Worm (Caenorhabditis elegans): ENCODE measurements around the gene aat-1.

aat-1 gene

DNA sequence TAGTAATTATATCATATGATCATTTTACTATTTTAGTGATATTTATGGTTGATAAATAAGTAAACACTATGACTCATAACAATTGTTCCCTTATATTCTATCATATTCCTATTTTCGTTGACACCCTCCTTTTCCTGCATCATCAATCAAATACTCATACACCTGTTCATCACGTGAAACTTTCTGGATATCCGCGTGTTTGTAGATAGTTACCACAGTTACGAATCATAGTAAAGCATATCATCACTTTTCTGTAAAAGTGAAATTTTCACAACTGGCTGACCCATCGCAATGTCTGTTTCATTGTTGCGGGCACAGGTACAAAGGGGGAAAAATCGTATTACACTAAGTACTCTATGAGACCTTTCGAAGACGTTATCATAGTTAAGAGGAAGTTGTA is 32.4 kb upstream of the aat-1 start:
- TF ChIP-seq ceh-39 (tag; optimal IDR thresholded peaks at IDR 0.05), result no peak
- TF ChIP-seq nhr-2 (tag; optimal IDR thresholded peaks at IDR 0.05), result no peak
- TF ChIP-seq unc-120 (tag; optimal IDR thresholded peaks at IDR 0.05; ENCODE audit: poor library complexity, severe bottlenecking), result no peak
- no peak for TF ChIP-seq flh-1 (GFP tag; optimal IDR thresholded peaks at IDR 0.05)
- TF ChIP-seq nhr-12 (tag; optimal IDR thresholded peaks at IDR 0.05), result no peak
- no peak for TF ChIP-seq snpc-4 (tag; optimal IDR thresholded peaks at IDR 0.05)
- no peak for TF ChIP-seq unc-62 (GFP tag; optimal IDR thresholded peaks at IDR 0.05)
- TF ChIP-seq M03D4.4 (tag; optimal IDR thresholded peaks at IDR 0.05), result no peak
- TF ChIP-seq mep-1 (tag; optimal IDR thresholded peaks at IDR 0.05), result no peak
- TF ChIP-seq ces-1 (GFP tag; optimal IDR thresholded peaks at IDR 0.05), result no peak

DNA sequence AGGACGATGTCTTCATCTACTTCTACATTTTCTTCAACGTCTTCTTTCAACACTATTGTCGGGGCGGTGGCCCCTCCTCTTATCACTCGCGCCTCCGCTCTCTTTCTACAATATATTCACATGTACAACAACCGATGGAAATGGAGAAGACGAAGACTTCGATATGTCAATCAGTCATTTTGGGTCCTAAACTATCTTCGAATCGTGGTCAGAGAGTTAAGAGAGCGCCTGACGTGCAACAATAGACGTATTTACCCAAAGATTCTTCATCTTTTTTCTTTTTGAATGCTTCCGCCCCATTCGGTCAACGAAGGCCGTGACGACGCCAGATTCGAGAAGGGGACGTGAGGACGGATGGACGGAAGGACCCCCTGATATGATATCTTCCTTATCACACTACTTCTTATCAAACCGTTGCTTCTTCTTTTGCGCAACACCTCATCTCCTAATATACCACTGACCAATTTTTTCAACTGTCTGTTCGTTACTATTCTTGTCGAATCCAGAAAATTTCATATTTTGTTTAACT is 31.5 kb upstream of the aat-1 start:
- no peak for TF ChIP-seq nhr-28 (tag; optimal IDR thresholded peaks at IDR 0.05)
- TF ChIP-seq nhr-237 (tag; optimal IDR thresholded peaks at IDR 0.05), result no peak
- no peak for TF ChIP-seq nhr-76 (tag; optimal IDR thresholded peaks at IDR 0.05)
- no peak for TF ChIP-seq ham-2 (GFP tag; optimal IDR thresholded peaks at IDR 0.05)
- TF ChIP-seq tbx-8 (GFP tag; optimal IDR thresholded peaks at IDR 0.05), result no peak
- TF ChIP-seq nhr-12 (tag; optimal IDR thresholded peaks at IDR 0.05), result no peak

DNA sequence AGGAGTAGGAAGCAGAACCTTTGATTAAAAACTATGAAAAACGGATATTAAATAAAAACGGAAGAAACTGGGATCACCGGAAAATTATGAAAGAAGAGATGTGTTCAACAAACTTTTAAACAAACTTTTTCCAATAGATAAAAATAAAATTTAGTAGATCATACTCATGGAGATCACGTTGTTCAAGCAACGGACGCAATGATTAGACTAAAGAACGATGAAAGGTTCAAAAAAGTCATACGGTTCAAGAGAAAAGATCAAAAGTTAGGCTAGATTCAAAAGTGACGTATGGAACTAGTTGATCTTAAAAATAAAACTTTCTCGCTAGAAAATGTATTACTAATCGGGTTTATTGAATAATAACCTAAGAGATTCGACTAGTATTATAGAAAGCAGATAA is 30.6 kb upstream of the aat-1 start:
- TF ChIP-seq mls-2 (tag; optimal IDR thresholded peaks at IDR 0.05), result no peak
- no peak for TF ChIP-seq snpc-4 (tag; optimal IDR thresholded peaks at IDR 0.05)
- TF ChIP-seq mep-1 (tag; optimal IDR thresholded peaks at IDR 0.05), result no peak
- TF ChIP-seq nhr-76 (tag; optimal IDR thresholded peaks at IDR 0.05), result no peak
- no peak for TF ChIP-seq unc-62 (GFP tag; optimal IDR thresholded peaks at IDR 0.05)
- no peak for TF ChIP-seq nhr-28 (tag; optimal IDR thresholded peaks at IDR 0.05)
- TF ChIP-seq nhr-2 (tag; optimal IDR thresholded peaks at IDR 0.05), result no peak
- TF ChIP-seq ztf-11 (tag; optimal IDR thresholded peaks at IDR 0.05), result no peak
- no peak for TF ChIP-seq cnd-1 (tag; optimal IDR thresholded peaks at IDR 0.05)
- no peak for TF ChIP-seq ceh-83 (GFP tag; optimal IDR thresholded peaks at IDR 0.05)
- TF ChIP-seq sptf-1 (tag; optimal IDR thresholded peaks at IDR 0.05), result no peak
- no peak for TF ChIP-seq tbx-8 (GFP tag; optimal IDR thresholded peaks at IDR 0.05)
- no peak for TF ChIP-seq elt-3 (tag; optimal IDR thresholded peaks at IDR 0.05)
- TF ChIP-seq ceh-43 (GFP tag; optimal IDR thresholded peaks at IDR 0.05), result no peak
- TF ChIP-seq bed-3 (GFP tag; optimal IDR thresholded peaks at IDR 0.05), result no peak
- no peak for TF ChIP-seq drap-1 (GFP tag; optimal IDR thresholded peaks at IDR 0.05)
- TF ChIP-seq sem-2 (GFP tag; optimal IDR thresholded peaks at IDR 0.05), result no peak
- no peak for TF ChIP-seq ceh-39 (tag; optimal IDR thresholded peaks at IDR 0.05)

DNA sequence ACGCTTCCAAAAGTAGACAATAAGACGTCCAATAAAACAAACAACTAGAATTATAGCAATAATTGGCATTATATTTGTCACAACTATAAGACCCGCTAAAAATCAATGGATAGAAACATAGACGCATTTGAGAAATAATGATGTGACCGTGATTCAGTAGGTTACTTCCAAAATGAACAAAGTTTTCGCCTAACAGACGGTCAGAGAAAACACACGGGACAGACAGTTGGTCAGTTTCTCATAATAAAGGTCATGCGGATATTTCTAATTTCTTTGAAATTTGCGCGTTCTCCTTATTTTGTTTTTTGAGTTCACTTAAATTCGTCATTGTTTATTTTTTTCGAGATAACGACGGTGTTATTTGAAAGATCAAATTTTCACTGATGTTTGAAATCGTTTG is 30.1 kb upstream of the aat-1 start:
- TF ChIP-seq unc-120 (tag; optimal IDR thresholded peaks at IDR 0.05; ENCODE audit: poor library complexity, severe bottlenecking), result no peak
- no peak for TF ChIP-seq unc-62 (GFP tag; optimal IDR thresholded peaks at IDR 0.05)
- TF ChIP-seq ham-2 (GFP tag; optimal IDR thresholded peaks at IDR 0.05), result no peak

DNA sequence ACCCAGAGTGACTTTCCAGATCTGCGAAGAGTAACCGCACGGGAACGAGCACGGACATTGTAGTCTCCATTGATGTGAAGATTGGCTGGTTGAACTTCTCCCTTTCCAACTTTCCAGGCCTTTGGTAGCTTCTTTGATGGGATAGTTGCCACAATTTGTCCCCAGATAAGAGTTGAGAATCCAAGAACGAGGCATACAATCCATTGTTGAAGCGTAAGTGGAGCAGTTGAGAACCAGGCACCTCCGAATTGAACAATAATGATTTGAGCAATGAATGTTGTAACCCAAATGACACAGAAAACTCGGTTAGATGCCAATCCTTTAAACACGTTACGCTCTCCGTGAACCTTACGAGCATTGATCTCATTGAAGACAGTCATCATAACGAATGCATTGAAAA is 25.5 kb upstream of the aat-1 start:
- TF ChIP-seq nhr-12 (tag; optimal IDR thresholded peaks at IDR 0.05) (no peak), sptf-1 (tag; optimal IDR thresholded peaks at IDR 0.05) (no peak), ceh-83 (GFP tag; optimal IDR thresholded peaks at IDR 0.05) (no peak), lin-13 (tag; optimal IDR thresholded peaks at IDR 0.05) (no peak), unc-62 (GFP tag; optimal IDR thresholded peaks at IDR 0.05) (no peak), elt-3 (tag; optimal IDR thresholded peaks at IDR 0.05) (no peak), mab-5 (tag; optimal IDR thresholded peaks at IDR 0.05) (no peak), flh-1 (GFP tag; optimal IDR thresholded peaks at IDR 0.05) (no peak), tbx-8 (GFP tag; optimal IDR thresholded peaks at IDR 0.05) (no peak), bed-3 (GFP tag; optimal IDR thresholded peaks at IDR 0.05) (no peak), blmp-1 (tag; optimal IDR thresholded peaks at IDR 0.05) (no peak), ztf-11 (tag; optimal IDR thresholded peaks at IDR 0.05) (no peak), pha-4 (tag; optimal IDR thresholded peaks at IDR 0.05) (no peak), zip-8 (tag; optimal IDR thresholded peaks at IDR 0.05) (no peak), unc-39 (tag; optimal IDR thresholded peaks at IDR 0.05) (no peak), mep-1 (tag; optimal IDR thresholded peaks at IDR 0.05) (no peak), lsy-2 (tag; optimal IDR thresholded peaks at IDR 0.05) (no peak), lin-32 (GFP tag; optimal IDR thresholded peaks at IDR 0.05) (no peak)
